Worm (Caenorhabditis elegans) whole organism, mixed stage, embryonic: ENCODE data around the gene clec-195.

Experiments
- M03D4.4 ChIP-seq: sonication (generic microtip); optimal IDR thresholded peaks from 2 replicates; lab custom pipeline; 2017; ENCODE audit warnings: mild to moderate bottlenecking, missing genetic modification characterization, missing compliant biosample characterization
- bed-3 ChIP-seq: fragments of 200-800 bp; sonication (Bioruptor generic); optimal IDR thresholded peaks from 3 replicates; lab custom pipeline; 2018; ENCODE audit warnings: mild to moderate bottlenecking, missing genetic modification characterization, moderate library complexity, missing compliant biosample characterization
- blmp-1 ChIP-seq: fragments of 150-350 bp; optimal IDR thresholded peaks from 2 replicates; lab custom pipeline; 2014; ENCODE audit warnings: missing biosample characterization, missing genetic modification characterization
- ceh-39 ChIP-seq: fragments of 150-350 bp; optimal IDR thresholded peaks from 2 replicates; lab custom pipeline; 2014; ENCODE audit warnings: missing biosample characterization, missing genetic modification characterization
- ceh-43 ChIP-seq: fragments of 200-800 bp; sonication (Bioruptor generic); optimal IDR thresholded peaks from 2 replicates; lab custom pipeline; 2018; ENCODE audit warnings: mild to moderate bottlenecking, missing genetic modification characterization, moderate library complexity, missing compliant biosample characterization
- ces-1 ChIP-seq: fragments of 150-350 bp; optimal IDR thresholded peaks from 2 replicates; lab custom pipeline; 2014; ENCODE audit warnings: missing biosample characterization, missing genetic modification reagents, missing genetic modification characterization
- cnd-1 ChIP-seq: fragments of 200-800 bp; sonication (Bioruptor generic); optimal IDR thresholded peaks from 2 replicates; lab custom pipeline; 2018; ENCODE audit warnings: mild to moderate bottlenecking, missing genetic modification characterization, missing compliant biosample characterization
- drap-1 ChIP-seq: fragments of 200-800 bp; sonication (Bioruptor generic); optimal IDR thresholded peaks from 3 replicates; lab custom pipeline; 2018; ENCODE audit warnings: mild to moderate bottlenecking, missing genetic modification characterization, missing compliant biosample characterization
- elt-1 ChIP-seq: sonication (generic microtip); optimal IDR thresholded peaks from 2 replicates; lab custom pipeline; 2017; ENCODE audit warnings: missing genetic modification characterization, mild to moderate bottlenecking, missing compliant biosample characterization, antibody characterized with exemption, moderate library complexity, borderline replicate concordance; ENCODE audit not compliant: insufficient read depth
- elt-3 ChIP-seq: fragments of 150-350 bp; optimal IDR thresholded peaks from 2 replicates; lab custom pipeline; 2014; ENCODE audit warnings: missing biosample characterization, missing genetic modification characterization
- flh-1 ChIP-seq: fragments of 200-800 bp; sonication (Bioruptor generic); optimal IDR thresholded peaks from 2 replicates; lab custom pipeline; 2018; ENCODE audit warnings: mild to moderate bottlenecking, missing genetic modification characterization, moderate library complexity, missing compliant biosample characterization
- ham-2 ChIP-seq: fragments of 200-800 bp; sonication (Bioruptor generic); optimal IDR thresholded peaks from 2 replicates; lab custom pipeline; 2018; ENCODE audit warnings: mild to moderate bottlenecking, missing genetic modification characterization, missing compliant biosample characterization
- hlh-1 ChIP-seq: fragments of 150-350 bp; optimal IDR thresholded peaks from 2 replicates; lab custom pipeline; 2014; ENCODE audit warnings: missing biosample characterization, missing genetic modification reagents, missing genetic modification characterization
- lin-13 ChIP-seq: fragments of 150-350 bp; optimal IDR thresholded peaks from 2 replicates; lab custom pipeline; 2014; ENCODE audit warnings: missing biosample characterization, missing genetic modification characterization
- lin-32 ChIP-seq: fragments of 200-800 bp; sonication (Bioruptor generic); optimal IDR thresholded peaks from 2 replicates; lab custom pipeline; 2018; ENCODE audit warnings: mild to moderate bottlenecking, missing genetic modification characterization, missing compliant biosample characterization
- mab-5 ChIP-seq: fragments of 150-350 bp; optimal IDR thresholded peaks from 2 replicates; lab custom pipeline; 2014; ENCODE audit warnings: missing biosample characterization, missing genetic modification characterization
- mep-1 ChIP-seq: fragments of 150-350 bp; optimal IDR thresholded peaks from 2 replicates; lab custom pipeline; 2017; ENCODE audit warnings: missing biosample characterization, missing genetic modification reagents, missing genetic modification characterization, inconsistent platforms
- mls-2 ChIP-seq: sonication (generic microtip); optimal IDR thresholded peaks from 2 replicates; lab custom pipeline; 2016; ENCODE audit warnings: mild to moderate bottlenecking, missing genetic modification characterization, moderate library complexity, missing compliant biosample characterization
- nhr-12 ChIP-seq: fragments of 150-350 bp; optimal IDR thresholded peaks from 2 replicates; lab custom pipeline; 2014; ENCODE audit warnings: missing biosample characterization, missing genetic modification characterization
- nhr-237 ChIP-seq: fragments of 150-350 bp; optimal IDR thresholded peaks from 2 replicates; lab custom pipeline; 2014; ENCODE audit warnings: missing biosample characterization, missing genetic modification characterization
- nhr-28 ChIP-seq: fragments of 150-350 bp; optimal IDR thresholded peaks from 2 replicates; lab custom pipeline; 2014; ENCODE audit warnings: missing biosample characterization, missing genetic modification characterization
- nhr-76 ChIP-seq: sonication (generic microtip); optimal IDR thresholded peaks from 2 replicates; lab custom pipeline; 2017; ENCODE audit warnings: missing biosample characterization, missing genetic modification characterization
- pha-4 ChIP-seq: fragments of 150-350 bp; optimal IDR thresholded peaks from 2 replicates; lab custom pipeline; 2018; ENCODE audit warnings: missing biosample characterization, missing genetic modification reagents, missing genetic modification characterization
- sem-2 ChIP-seq: fragments of 200-800 bp; sonication (Bioruptor generic); optimal IDR thresholded peaks from 2 replicates; lab custom pipeline; 2018; ENCODE audit warnings: mild to moderate bottlenecking, missing genetic modification characterization, missing compliant biosample characterization
- snpc-4 ChIP-seq: fragments of 150-350 bp; optimal IDR thresholded peaks from 2 replicates; lab custom pipeline; 2014; ENCODE audit warnings: missing biosample characterization, missing genetic modification characterization
- sptf-1 ChIP-seq: sonication (generic microtip); optimal IDR thresholded peaks from 2 replicates; lab custom pipeline; 2017; ENCODE audit warnings: mild to moderate bottlenecking, missing genetic modification characterization, moderate library complexity, missing compliant biosample characterization
- tbx-8 ChIP-seq: fragments of 200-800 bp; sonication (Bioruptor generic); optimal IDR thresholded peaks from 2 replicates; lab custom pipeline; 2018; ENCODE audit warnings: mild to moderate bottlenecking, missing genetic modification characterization, moderate library complexity, missing compliant biosample characterization
- unc-120 ChIP-seq: sonication (generic microtip); optimal IDR thresholded peaks from 2 replicates; lab custom pipeline; 2017; ENCODE audit warnings: missing genetic modification characterization, missing compliant biosample characterization; ENCODE audit not compliant: poor library complexity, severe bottlenecking
- unc-39 ChIP-seq: fragments of 150-350 bp; optimal IDR thresholded peaks from 2 replicates; lab custom pipeline; 2014; ENCODE audit warnings: missing biosample characterization, missing genetic modification characterization
- unc-62 ChIP-seq: fragments of 150-350 bp; optimal IDR thresholded peaks from 2 replicates; lab custom pipeline; 2014; ENCODE audit warnings: missing biosample characterization, missing genetic modification reagents, missing genetic modification characterization
- zip-8 ChIP-seq: fragments of 150-350 bp; optimal IDR thresholded peaks from 2 replicates; lab custom pipeline; 2014; ENCODE audit warnings: missing biosample characterization, missing genetic modification characterization
- ztf-11 ChIP-seq: fragments of 150-350 bp; optimal IDR thresholded peaks from 2 replicates; lab custom pipeline; 2014; ENCODE audit warnings: missing biosample characterization, missing genetic modification characterization

Gene clec-195

DNA sequence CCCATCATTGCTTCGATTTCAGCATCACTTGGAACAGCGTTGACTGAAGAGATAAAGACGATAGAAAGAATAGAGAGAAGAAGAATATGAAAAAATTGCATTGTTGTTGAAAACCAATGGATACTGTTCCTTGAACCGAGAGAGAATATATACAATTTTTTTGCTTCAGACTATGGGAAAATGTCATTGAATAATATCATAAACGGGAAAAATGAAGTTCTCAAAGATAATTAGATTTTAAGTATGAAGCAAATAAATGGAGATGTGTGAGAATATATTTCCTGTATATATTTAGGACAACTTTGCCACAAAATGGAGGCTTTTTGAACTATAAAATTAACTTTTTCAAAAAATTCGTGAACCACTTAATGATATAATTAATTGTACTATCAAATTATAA is 12.4 kb upstream of the clec-195 start, which contains the start of gene Y116A8C.44:
Y116A8C.44 (minus strand) TSS at position 101 of the 400 bp plus-strand sequence.
- TF ChIP-seq M03D4.4 (no peak), blmp-1 (tag; lab: Kevin White, UChicago) (no peak), mab-5 (tag; lab: Kevin White, UChicago) (no peak), cnd-1 (tag; lab: Kevin White, UChicago) (no peak), nhr-28 (tag; lab: Kevin White, UChicago) (no peak), lin-32 (GFP tag; lab: Kevin White, UChicago) (no peak), elt-3 (no peak), ceh-39 (no peak), lin-13 (tag; lab: Kevin White, UChicago) (no peak), unc-62 (GFP tag; lab: Kevin White, UChicago) (no peak), unc-120 (tag; lab: Kevin White, UChicago) (no peak), ces-1 (no peak)
- TF ChIP-seq, all 35 proteins: peak for 0

DNA sequence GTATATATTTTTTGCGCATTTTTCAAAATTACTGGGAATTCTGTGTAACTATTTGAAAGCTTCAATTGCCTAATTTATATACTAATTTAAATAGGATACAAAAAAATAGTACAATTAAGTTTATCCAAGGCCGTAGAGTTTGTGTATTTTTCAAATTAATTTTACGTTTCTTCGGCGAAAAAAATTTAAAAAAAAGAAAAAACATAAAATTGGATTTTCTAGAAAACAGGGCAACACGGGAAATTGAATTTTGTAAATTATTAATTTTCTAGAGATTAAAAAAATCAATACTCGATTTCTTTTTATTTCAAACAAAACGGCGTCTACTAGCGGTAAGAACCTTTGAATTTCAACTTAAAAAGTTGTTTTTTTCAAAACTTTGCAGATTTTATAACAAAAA is 7.7 kb upstream of the clec-195 start, which contains the start of gene Y116A8C.23:
Y116A8C.23 (plus strand) TSS at position 301 of the 400 bp plus-strand sequence.
- TF ChIP-seq hlh-1 (tag; lab: Kevin White, UChicago), result no peak
- TF ChIP-seq sptf-1 (tag; lab: Kevin White, UChicago), result no peak

DNA sequence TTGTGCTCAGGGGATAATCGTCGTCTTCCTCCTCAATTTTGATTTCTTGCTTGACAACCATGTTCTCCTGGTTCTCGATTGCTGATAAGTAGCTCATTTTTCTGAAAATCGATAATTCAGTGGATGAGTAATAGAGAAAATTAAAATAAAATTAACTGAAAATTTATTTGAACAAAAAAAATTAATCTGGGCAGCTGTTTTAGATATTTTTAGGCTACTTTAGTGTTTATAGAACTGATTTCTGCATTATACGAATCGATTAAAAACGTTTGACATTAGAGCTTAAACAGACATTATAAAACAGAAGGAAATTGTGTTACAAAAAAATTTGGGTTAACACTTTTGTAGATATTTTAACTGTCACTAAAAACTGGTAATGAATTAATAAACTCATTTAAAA is 2.7 kb upstream of the clec-195 start, which contains the start of gene athp-3:
athp-3 (minus strand) TSS at position 101 of the 400 bp plus-strand sequence.
- no peak for TF ChIP-seq flh-1 (GFP tag; lab: Kevin White, UChicago)
- no peak for TF ChIP-seq ceh-43

DNA sequence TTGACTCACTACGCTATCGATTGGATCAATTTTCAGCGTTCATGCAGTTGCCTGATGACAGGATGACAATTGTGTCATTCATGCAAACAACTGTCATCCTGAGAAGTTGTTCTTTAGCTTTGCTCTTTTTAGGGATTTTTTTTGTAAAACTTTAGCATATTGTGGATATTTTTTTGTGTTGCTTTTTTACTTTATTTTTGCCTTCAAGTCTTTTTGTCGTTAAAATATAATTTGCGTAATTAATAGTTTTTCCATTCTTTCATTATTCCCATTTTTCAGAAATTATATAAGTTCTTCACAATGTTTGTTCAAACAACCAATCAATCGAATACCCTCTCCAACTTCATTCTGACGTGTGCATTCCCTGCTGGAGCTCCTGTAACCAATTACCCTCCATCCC is 5.0 kb downstream of the clec-195 start, which contains the start of gene Y116A8C.20:
Y116A8C.20 (plus strand) TSS at position 301 of the 400 bp plus-strand sequence.
- TF ChIP-seq ztf-11 (no peak), ham-2 (GFP tag; lab: Kevin White, UChicago) (no peak), nhr-76 (no peak), zip-8 (tag; lab: Kevin White, UChicago) (no peak), M03D4.4 (no peak), bed-3 (GFP tag; lab: Kevin White, UChicago) (no peak), pha-4 (no peak), sem-2 (GFP tag; lab: Kevin White, UChicago) (no peak), elt-3 (no peak), snpc-4 (tag; lab: Kevin White, UChicago) (no peak), sptf-1 (tag; lab: Kevin White, UChicago) (no peak), drap-1 (GFP tag; lab: Kevin White, UChicago) (no peak), flh-1 (GFP tag; lab: Kevin White, UChicago) (no peak)

DNA sequence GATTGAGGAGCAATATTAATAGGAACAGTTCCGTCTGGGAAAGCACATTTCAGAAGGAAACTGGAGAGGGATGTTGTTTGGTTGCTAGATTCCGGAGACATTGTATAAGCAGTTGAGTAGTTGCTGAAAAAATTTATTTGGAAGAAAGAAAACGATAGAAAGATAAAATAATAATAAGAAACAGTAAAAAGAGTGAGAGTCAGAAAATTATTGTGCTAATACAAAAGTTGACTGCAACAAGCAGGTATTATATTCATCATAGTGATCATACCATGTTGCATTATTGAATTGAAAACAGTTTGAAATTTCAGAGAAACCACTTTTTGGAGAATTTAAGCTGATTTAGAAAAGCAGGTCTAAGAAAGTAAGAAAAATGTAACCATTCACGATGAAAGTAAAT is 6.0 kb downstream of the clec-195 start, which contains the start of gene Y116A8C.19:
Y116A8C.19 (minus strand) TSS at position 101 of the 400 bp plus-strand sequence.
- TF ChIP-seq tbx-8 (GFP tag; lab: Kevin White, UChicago), result no peak
- no peak for TF ChIP-seq unc-120 (tag; lab: Kevin White, UChicago)
- no peak for TF ChIP-seq pha-4
- no peak for TF ChIP-seq flh-1 (GFP tag; lab: Kevin White, UChicago)
- no peak for TF ChIP-seq bed-3 (GFP tag; lab: Kevin White, UChicago)
- TF ChIP-seq nhr-12 (tag; lab: Kevin White, UChicago), result no peak
- no peak for TF ChIP-seq elt-3
- no peak for TF ChIP-seq ces-1
- TF ChIP-seq sptf-1 (tag; lab: Kevin White, UChicago), result no peak
- TF ChIP-seq blmp-1 (tag; lab: Kevin White, UChicago), result no peak
- TF ChIP-seq nhr-28 (tag; lab: Kevin White, UChicago), result no peak
- TF ChIP-seq mab-5 (tag; lab: Kevin White, UChicago), result no peak
- no peak for TF ChIP-seq nhr-237 (tag; lab: Kevin White, UChicago)
- no peak for TF ChIP-seq ceh-39
- no peak for TF ChIP-seq lin-13 (tag; lab: Kevin White, UChicago)
- no peak for TF ChIP-seq cnd-1 (tag; lab: Kevin White, UChicago)
- TF ChIP-seq ceh-43, result no peak
- TF ChIP-seq ham-2 (GFP tag; lab: Kevin White, UChicago), result no peak

DNA sequence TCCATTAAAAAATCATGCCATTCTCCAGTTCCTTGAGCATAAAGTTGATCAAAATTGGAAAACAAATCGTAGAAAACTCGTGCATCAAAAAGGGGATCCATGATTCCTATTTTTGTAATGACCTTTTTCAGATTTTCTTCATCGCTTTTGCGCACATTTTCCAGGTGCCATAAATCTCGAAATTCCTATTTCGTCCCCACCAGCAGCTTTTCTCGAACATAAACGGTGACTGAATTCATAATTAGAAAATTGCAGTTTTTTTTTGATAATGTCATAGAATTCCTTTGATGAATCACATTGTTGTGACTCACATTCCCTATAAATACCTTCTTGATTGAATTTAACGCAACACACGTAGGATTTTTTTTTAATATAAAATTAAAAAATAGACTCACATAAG is 15.1 kb downstream of the clec-195 start, which contains the start of gene nhr-229:
nhr-229 (minus strand) TSS at position 101 of the 400 bp plus-strand sequence.
- TF ChIP-seq mep-1 (tag; lab: Kevin White, UChicago) (no peak), cnd-1 (tag; lab: Kevin White, UChicago) (no peak), nhr-28 (tag; lab: Kevin White, UChicago) (no peak), elt-1 (tag; lab: Kevin White, UChicago) (no peak), unc-39 (tag; lab: Kevin White, UChicago) (no peak), mls-2 (no peak), ztf-11 (no peak), ceh-43 (no peak), snpc-4 (tag; lab: Kevin White, UChicago) (no peak), ceh-39 (no peak), zip-8 (tag; lab: Kevin White, UChicago) (no peak), pha-4 (no peak)
